Worm (Caenorhabditis elegans): ENCODE data around the gene eef-1A.1.

Gene eef-1A.1

DNA sequence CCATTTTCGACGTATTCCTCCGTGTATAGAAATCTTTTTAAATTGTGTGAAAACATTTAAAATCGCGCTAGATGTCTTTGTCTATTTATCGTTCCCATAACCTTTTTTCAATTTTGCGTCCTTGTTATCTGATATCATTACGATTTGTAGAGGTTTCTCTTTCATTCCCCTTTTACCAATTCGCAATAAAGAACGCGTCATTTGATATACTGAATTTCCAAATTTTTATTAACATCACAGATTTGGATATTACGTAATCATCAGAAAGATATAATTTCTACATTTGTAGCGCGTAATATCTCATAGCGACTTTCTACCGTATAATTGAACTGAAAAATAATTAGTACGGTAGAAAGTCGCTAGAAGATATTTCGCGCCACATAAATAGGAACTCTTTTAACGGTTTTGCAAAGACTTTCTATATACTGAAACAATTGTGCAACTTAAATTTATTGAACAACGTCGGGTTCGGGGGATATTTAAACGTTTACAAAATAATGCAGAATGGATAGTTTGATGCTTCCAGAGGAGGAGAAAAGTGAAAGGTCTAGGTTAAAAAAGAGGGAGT, 12.8 kb downstream of the eef-1A.1 start:
- TF ChIP-seq T26A8.4 (GFP tag; IDR thresholded peaks at IDR 0.05) (0 out of 2 replicates have a peak, but pooled peaks have one; percentile 6), nhr-237 (tag; optimal IDR thresholded peaks at IDR 0.05) (no peak), nhr-102 (tag; optimal IDR thresholded peaks at IDR 0.05) (peak; percentile 31), F49E8.2 (tag; optimal IDR thresholded peaks at IDR 0.05; ENCODE audit: borderline replicate concordance) (peak; percentile 43), pha-4 (GFP tag; IDR thresholded peaks at IDR 0.05) (peak; percentile 53; the same call in 1 of the 2 replicates), pha-4 (tag; optimal IDR thresholded peaks at IDR 0.05) (no peak), Y75B8A.6 (GFP tag; IDR thresholded peaks at IDR 0.05) (0 out of 2 replicates have a peak, but pooled peaks have one; percentile 28), aha-1 (tag) (peak; percentile 9), lin-38 (GFP tag; IDR thresholded peaks at IDR 0.05) (peak; percentile 44; the same call in 1 of the 2 replicates), Y48G9A.11 (GFP tag; IDR thresholded peaks at IDR 0.05) (0 out of 2 replicates have a peak, but pooled peaks have one; percentile 39), ama-1 (optimal IDR thresholded peaks at IDR 0.05) (peak; percentile 18), arid-1 (GFP tag; conservative IDR thresholded peaks at IDR 0.05) (peak; percentile 37; the same call in 1 of the 2 replicates), mep-1 (tag; optimal IDR thresholded peaks at IDR 0.05) (peak; percentile 37), lsy-2 (tag; optimal IDR thresholded peaks at IDR 0.05) (peak in 1 of 2 experiments; percentile 1), daf-16 (GFP tag; optimal IDR thresholded peaks at IDR 0.05) (no peak), daf-16 (tag; optimal IDR thresholded peaks at IDR 0.05) (no peak), lin-13 (GFP tag; optimal IDR thresholded peaks at IDR 0.05) (peak; percentile 3), nhr-77 (tag; optimal IDR thresholded peaks at IDR 0.05) (no peak), ceh-28 (tag; optimal IDR thresholded peaks at IDR 0.05) (no peak)

DNA sequence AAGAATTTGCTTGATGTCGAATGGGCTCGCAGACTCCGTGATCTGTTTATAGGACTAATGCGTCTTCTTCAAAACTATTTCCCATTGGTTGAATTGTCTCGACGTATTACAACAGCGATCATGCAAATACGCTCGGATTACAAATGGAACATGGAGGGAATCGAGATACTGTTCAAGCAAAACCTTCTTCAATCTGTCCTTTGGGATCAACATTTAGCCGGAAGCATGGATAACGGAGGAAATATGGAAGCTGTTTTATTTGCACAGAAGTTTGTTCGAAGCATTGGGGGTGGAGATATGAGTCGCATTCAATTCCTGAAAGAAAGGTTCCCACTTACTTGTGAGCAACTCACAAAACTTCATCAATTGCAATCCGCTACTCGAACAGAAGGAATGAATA, 15.7 kb downstream of the eef-1A.1 start:
- peak in 1 of 2 experiments; percentile 95 for TF ChIP-seq unc-62 (GFP tag; optimal IDR thresholded peaks at IDR 0.05 in 1 of 2)
- no peak for TF ChIP-seq unc-62 (tag; optimal IDR thresholded peaks at IDR 0.05)
- TF ChIP-seq lin-39 (tag; optimal IDR thresholded peaks at IDR 0.05) = no peak

DNA sequence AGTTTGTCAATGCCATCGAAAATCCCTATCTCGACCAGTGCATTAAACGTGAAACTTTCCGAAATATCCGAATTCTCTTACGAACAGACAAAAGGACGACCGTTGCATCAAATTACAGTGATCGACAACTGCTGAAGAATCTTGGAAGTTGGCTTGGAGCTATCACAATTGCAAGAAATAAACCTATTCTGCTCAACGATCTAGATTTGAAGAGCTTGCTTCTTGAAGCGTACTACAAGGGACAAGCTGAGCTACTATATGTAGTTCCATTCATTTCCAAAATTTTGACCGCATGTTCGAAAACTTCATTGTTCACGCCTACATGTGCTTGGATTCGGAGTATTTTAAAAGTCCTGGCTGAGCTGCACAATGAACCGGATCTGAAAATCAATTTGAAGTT, 17.5 kb downstream of the eef-1A.1 start:
- TF ChIP-seq aha-1 (tag) (peak; percentile 95), unc-62 (GFP tag; optimal IDR thresholded peaks at IDR 0.05 in 1 of 2) (peak in 1 of 2 experiments; percentile 85), unc-62 (tag; optimal IDR thresholded peaks at IDR 0.05) (no peak), nhr-28 (tag; optimal IDR thresholded peaks at IDR 0.05) (no peak)

DNA sequence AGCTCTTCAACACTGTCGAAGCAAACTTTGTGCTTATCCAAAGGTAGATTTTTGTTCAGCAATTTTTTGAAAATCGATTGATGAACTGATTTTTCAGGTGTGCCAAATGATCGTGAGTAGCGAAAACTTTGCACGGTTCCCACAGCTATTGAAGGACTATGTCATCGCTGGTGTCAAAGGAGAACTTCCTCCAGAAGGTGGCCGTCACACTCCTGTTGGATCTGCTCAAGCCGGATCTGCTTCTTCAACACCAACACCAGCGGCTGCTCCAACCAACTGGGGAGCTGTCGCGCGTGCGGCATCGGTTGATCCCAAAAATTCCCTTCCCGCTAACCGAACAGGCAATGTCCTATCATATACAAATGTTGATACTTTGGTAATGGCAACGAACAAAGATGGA, 18.1 kb downstream of the eef-1A.1 start:
- TF ChIP-seq set-16 (GFP tag; IDR thresholded peaks at IDR 0.05) (peak; percentile 43; the same call in 1 of the 2 replicates), arid-1 (GFP tag; conservative IDR thresholded peaks at IDR 0.05) (no peak)

DNA sequence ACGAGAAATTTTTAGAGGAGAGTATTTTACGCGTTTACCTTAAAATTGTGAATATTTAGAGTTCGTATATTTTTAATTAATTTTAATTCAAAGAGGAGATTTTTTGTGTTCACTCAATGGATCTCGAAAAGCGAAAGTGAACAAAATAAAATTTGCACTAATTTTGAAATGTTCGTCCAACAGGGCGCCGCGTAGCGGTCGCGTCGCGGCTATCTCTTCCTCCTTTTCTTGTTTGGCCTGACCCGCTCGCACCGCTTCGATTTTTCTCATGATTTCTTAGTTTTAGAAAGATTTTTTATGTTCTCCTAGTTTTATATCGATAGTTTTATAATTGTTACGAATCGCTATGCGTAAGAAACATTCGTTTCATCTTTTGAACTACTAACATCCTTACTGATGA, 20.1 kb downstream of the eef-1A.1 start:
- TF ChIP-seq snpc-1.2 (GFP tag; IDR thresholded peaks at IDR 0.05) (no peak), ZK546.5 (tag; optimal IDR thresholded peaks at IDR 0.05) (no peak), nhr-111 (GFP tag; optimal IDR thresholded peaks at IDR 0.05) (no peak), nhr-102 (tag; optimal IDR thresholded peaks at IDR 0.05) (no peak), madf-5 (GFP tag; IDR thresholded peaks at IDR 0.05) (no peak), dpl-1 (GFP tag; optimal IDR thresholded peaks at IDR 0.05) (peak; percentile 31), hlh-30 (tag; optimal IDR thresholded peaks at IDR 0.05; ENCODE audit: insufficient read depth) (peak; percentile 4), Y105C5A.15 (GFP tag; IDR thresholded peaks at IDR 0.05) (no peak), lin-29 (GFP tag; IDR thresholded peaks at IDR 0.05) (no peak), duxl-1 (tag; optimal IDR thresholded peaks at IDR 0.05; ENCODE audit: poor library complexity) (no peak), php-3 (GFP tag; IDR thresholded peaks at IDR 0.05) (no peak), pqm-1 (tag; optimal IDR thresholded peaks at IDR 0.05) (no peak), hlh-11 (tag; optimal IDR thresholded peaks at IDR 0.05) (no peak), lir-3 (tag; optimal IDR thresholded peaks at IDR 0.05) (no peak), F37D6.2 (tag; optimal IDR thresholded peaks at IDR 0.05) (no peak), nhr-76 (tag; optimal IDR thresholded peaks at IDR 0.05) (no peak), ceh-20 (GFP tag; IDR thresholded peaks at IDR 0.05) (no peak), mxl-3 (GFP tag; optimal IDR thresholded peaks at IDR 0.05) (no peak), mep-1 (tag; optimal IDR thresholded peaks at IDR 0.05) (no peak), rbr-2 (tag; optimal IDR thresholded peaks at IDR 0.05) (no peak), dmd-9 (GFP tag; IDR thresholded peaks at IDR 0.05) (no peak), ctbp-1 (GFP tag; IDR thresholded peaks at IDR 0.05) (no peak), hif-1 (tag; optimal IDR thresholded peaks at IDR 0.05) (no peak), lsy-2 (tag; optimal IDR thresholded peaks at IDR 0.05) (peak in 1 of 2 experiments; percentile 49)
